Worm (Caenorhabditis elegans) whole organism, L3 larva: ENCODE measurements around the gene F49E2.5.

Experiments
- aly-2 ChIP-seq: fragments of 150-350 bp; optimal IDR thresholded peaks from 2 replicates; lab custom pipeline; 2014; ENCODE audit warnings: missing biosample characterization, missing genetic modification characterization
- ama-1 ChIP-seq: fragments of 150-350 bp; optimal IDR thresholded peaks from 2 replicates; lab custom pipeline; 2018
- elt-2 ChIP-seq: sonication (generic microtip); optimal IDR thresholded peaks from 2 replicates; lab custom pipeline; 2016; ENCODE audit warnings: missing genetic modification reagents, mild to moderate bottlenecking, missing genetic modification characterization, missing compliant biosample characterization
- eor-1 ChIP-seq, 2 experiments: fragments of 150-350 bp; optimal IDR thresholded peaks; 2 replicates each; lab custom pipeline; 2014 to 2018; ENCODE audit warnings: missing biosample characterization in 2 of 2, missing genetic modification characterization in 2 of 2
- hmg-11 ChIP-seq: sonication (generic microtip); optimal IDR thresholded peaks from 2 replicates; lab custom pipeline; 2016; ENCODE audit warnings: missing genetic modification characterization, missing compliant biosample characterization
- lin-15B ChIP-seq: fragments of 150-350 bp; optimal IDR thresholded peaks from 2 replicates; lab custom pipeline; 2014; ENCODE audit warnings: missing biosample characterization, missing genetic modification characterization
- nfya-1 ChIP-seq: sonication (generic microtip); optimal IDR thresholded peaks from 2 replicates; lab custom pipeline; 2017; ENCODE audit warnings: missing genetic modification characterization, mild to moderate bottlenecking, missing compliant biosample characterization, antibody characterized with exemption, moderate library complexity; ENCODE audit not compliant: insufficient read depth
- nhr-237 ChIP-seq: fragments of 150-350 bp; optimal IDR thresholded peaks from 2 replicates; lab custom pipeline; 2014; ENCODE audit warnings: missing biosample characterization, missing genetic modification characterization
- nhr-28 ChIP-seq: fragments of 150-350 bp; optimal IDR thresholded peaks from 2 replicates; lab custom pipeline; 2014; ENCODE audit warnings: missing biosample characterization, missing genetic modification characterization
- tbx-2 ChIP-seq: sonication (generic microtip); optimal IDR thresholded peaks from 2 replicates; lab custom pipeline; 2016; ENCODE audit warnings: mild to moderate bottlenecking, missing genetic modification characterization, missing compliant biosample characterization
- zag-1 ChIP-seq: fragments of 150-350 bp; optimal IDR thresholded peaks from 2 replicates; lab custom pipeline; 2014; ENCODE audit warnings: missing biosample characterization, missing genetic modification characterization

- no peak for TF ChIP-seq zag-1
- TF ChIP-seq hmg-11 (tag; lab: Kevin White, UChicago), result no peak
- no peak for TF ChIP-seq eor-1 (tag; optimal IDR thresholded peaks at IDR 0.05; lab: Kevin White, UChicago)
- no peak for TF ChIP-seq lin-15B
- no peak for TF ChIP-seq nhr-237 (tag; lab: Kevin White, UChicago)
- TF ChIP-seq tbx-2, result no peak
- TF ChIP-seq elt-2, result peak; percentile 66
- no peak for TF ChIP-seq nhr-28 (tag; lab: Kevin White, UChicago)
- TF ChIP-seq aly-2 (tag; lab: Kevin White, UChicago), result no peak
- TF ChIP-seq ama-1 (lab: Kevin White, UChicago), result no peak
- no peak for TF ChIP-seq nfya-1 (tag; lab: Kevin White, UChicago)
These were observed 7.1 kb downstream of the F49E2.5 start for ce11 chrX:9550519-9550918.
